Worm (Caenorhabditis elegans): Measurements from ENCODE around the gene tag-153.

DNA sequence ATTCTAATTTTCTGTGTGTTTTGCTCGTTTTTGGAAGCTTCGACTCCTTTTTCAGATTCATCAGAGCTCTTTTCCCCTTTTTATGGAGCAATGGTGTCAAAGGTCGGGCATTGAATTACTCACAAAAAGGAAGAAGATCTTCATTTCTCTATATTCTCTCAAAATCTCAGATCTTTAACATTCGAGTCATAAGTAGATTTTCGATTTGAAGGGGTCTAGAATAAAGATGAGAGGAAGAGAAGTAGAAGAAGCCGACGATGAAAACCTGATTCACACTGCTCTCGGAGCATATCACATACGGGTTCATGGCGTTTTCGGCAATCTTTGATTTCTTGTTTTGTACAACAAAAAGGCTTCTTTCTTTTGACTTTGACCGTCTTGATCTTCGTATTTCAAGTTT lies 10.5 kb upstream of the tag-153 start:
- TF ChIP-seq ztf-4 (tag; optimal IDR thresholded peaks at IDR 0.05) = no peak
- no peak for TF ChIP-seq ZK546.5 (tag; optimal IDR thresholded peaks at IDR 0.05)
- TF ChIP-seq lin-11 (tag; optimal IDR thresholded peaks at IDR 0.05) = no peak
- no peak for TF ChIP-seq crh-2 (tag; optimal IDR thresholded peaks at IDR 0.05)
- TF ChIP-seq nhr-21 (tag; optimal IDR thresholded peaks at IDR 0.05) = no peak
- TF ChIP-seq gmeb-1 (tag; optimal IDR thresholded peaks at IDR 0.05) = no peak
- TF ChIP-seq snpc-4 (tag; optimal IDR thresholded peaks at IDR 0.05) = no peak
- no peak for TF ChIP-seq nhr-6 (tag; optimal IDR thresholded peaks at IDR 0.05)
- TF ChIP-seq unc-62 (GFP tag; optimal IDR thresholded peaks at IDR 0.05) = no peak
- TF ChIP-seq ama-1 (optimal IDR thresholded peaks at IDR 0.05) = no peak

All from whole organism, L2 larva.